Worm (Caenorhabditis elegans): Measurements from ENCODE around the gene ptr-14.

The ptr-14 gene

ce11 chrIV:10576050-10576449, 39.2 kb upstream of the ptr-14 start, which contains the start of gene efn-2:
TSS of gene efn-2 (plus strand) at chrIV:10576350.
- TF ChIP-seq rec-8 (tag; optimal IDR thresholded peaks at IDR 0.05) (no peak), athp-1 (tag; optimal IDR thresholded peaks at IDR 0.05) (no peak), sea-2 (GFP tag; IDR thresholded peaks at IDR 0.05) (no peak), zfh-2 (GFP tag; conservative IDR thresholded peaks at IDR 0.05) (no peak), K11D2.4 (GFP tag; IDR thresholded peaks at IDR 0.05) (no peak)

ce11 chrIV:10576624-10577023, 38.6 kb upstream of the ptr-14 start:
- TF ChIP-seq unc-62 (GFP tag; optimal IDR thresholded peaks at IDR 0.05), result no peak
- no peak for TF ChIP-seq ceh-58 (GFP tag; IDR thresholded peaks at IDR 0.05)
- TF ChIP-seq aptf-2 (GFP tag; conservative IDR thresholded peaks at IDR 0.05), result no peak
- TF ChIP-seq F49E8.2 (tag; optimal IDR thresholded peaks at IDR 0.05; ENCODE audit: insufficient read depth), result no peak
- TF ChIP-seq die-1 (tag; optimal IDR thresholded peaks at IDR 0.05), result no peak
- no peak for TF ChIP-seq Y53F4B.3 (GFP tag; IDR thresholded peaks at IDR 0.05)
- no peak for TF ChIP-seq let-607 (tag; optimal IDR thresholded peaks at IDR 0.05)
- TF ChIP-seq ceh-91 (GFP tag; IDR thresholded peaks at IDR 0.05), result no peak
- TF ChIP-seq gei-17 (GFP tag; optimal IDR thresholded peaks at IDR 0.05), result no peak
- no peak for TF ChIP-seq cebp-1 (GFP tag; IDR thresholded peaks at IDR 0.05)
- TF ChIP-seq cebp-1 (tag; optimal IDR thresholded peaks at IDR 0.05), result no peak
- TF ChIP-seq K11D2.4 (GFP tag; IDR thresholded peaks at IDR 0.05), result no peak
- no peak for TF ChIP-seq madf-10 (tag; optimal IDR thresholded peaks at IDR 0.05)
- TF ChIP-seq rpc-1 (optimal IDR thresholded peaks at IDR 0.05), result no peak
- no peak for TF ChIP-seq rpc-1 (tag; optimal IDR thresholded peaks at IDR 0.05)
- no peak for TF ChIP-seq snpc-3.4 (tag; optimal IDR thresholded peaks at IDR 0.05)

ce11 chrIV:10577600-10577999, 37.6 kb upstream of the ptr-14 start:
- TF ChIP-seq nhr-80 (tag; optimal IDR thresholded peaks at IDR 0.05), result peak; percentile 37
- TF ChIP-seq lin-26 (GFP tag; IDR thresholded peaks at IDR 0.05), result no peak
- TF ChIP-seq repo-1 (tag; optimal IDR thresholded peaks at IDR 0.05), result no peak

- no peak for TF ChIP-seq ceh-79 (tag; optimal IDR thresholded peaks at IDR 0.05)
- no peak for TF ChIP-seq F39B2.1 (GFP tag; IDR thresholded peaks at IDR 0.05)
Observed at ce11 chrIV:10578367-10578766, 36.9 kb upstream of the ptr-14 start, which contains the start of gene lgc-43. TSS of gene lgc-43 (plus strand) at chrIV:10578667.

- TF ChIP-seq ekl-4 (GFP tag; IDR thresholded peaks at IDR 0.05), result no peak
- TF ChIP-seq aptf-3 (GFP tag; IDR thresholded peaks at IDR 0.05), result no peak
- no peak for TF ChIP-seq ccch-3 (GFP tag; optimal IDR thresholded peaks at IDR 0.05)
- TF ChIP-seq hlh-26 (GFP tag; conservative IDR thresholded peaks at IDR 0.05), result no peak
Observed at ce11 chrIV:10584237-10584636, 31.0 kb upstream of the ptr-14 start, which contains the start of gene oac-8. TSS of gene oac-8 (plus strand) at chrIV:10584537.

ce11 chrIV:10589072-10589471, 26.2 kb upstream of the ptr-14 start, which contains the start of gene C43F9.4:
TSS of gene C43F9.4 (minus strand) at chrIV:10589172.
- TF ChIP-seq sptf-2 (GFP tag; optimal IDR thresholded peaks at IDR 0.05) (no peak), F52B5.7 (tag; optimal IDR thresholded peaks at IDR 0.05) (no peak), lsy-27 (tag; optimal IDR thresholded peaks at IDR 0.05; ENCODE audit: borderline replicate concordance, insufficient read depth) (no peak), hsf-1 (GFP tag; IDR thresholded peaks at IDR 0.05) (no peak), dpff-1 (tag; optimal IDR thresholded peaks at IDR 0.05) (no peak), B0336.3 (GFP tag; IDR thresholded peaks at IDR 0.05) (no peak), xnd-1 (tag; optimal IDR thresholded peaks at IDR 0.05) (no peak), athp-1 (tag; optimal IDR thresholded peaks at IDR 0.05) (no peak), pbrm-1 (GFP tag; IDR thresholded peaks at IDR 0.05) (no peak), ztf-25 (GFP tag; IDR thresholded peaks at IDR 0.05) (no peak), Y95B8A.8 (GFP tag; IDR thresholded peaks at IDR 0.05) (no peak), die-1 (tag; optimal IDR thresholded peaks at IDR 0.05) (no peak)
